Fruit fly (Drosophila melanogaster): ENCODE results near the gene CG33229.
A peak's percentile ranks its signal among the peaks of the same experiment; 100 is the strongest.

The CG33229 gene

dm6 chr3L:205723-206284 is 17.8 kb upstream of the CG33229 start, which contains the start of the genes Gk1 and CG13876 (continued):
- TF ChIP-seq unc-4 (GFP tag; IDR thresholded peaks at IDR 0.05; ENCODE audit: partially characterized antibody) (no peak; the same call in 1 of the 2 replicates), ind (GFP tag; optimal IDR thresholded peaks at IDR 0.05) (no peak), Deaf1 (tag; optimal IDR thresholded peaks at IDR 0.05) (peak; percentile 85), CG3163 (GFP tag; optimal IDR thresholded peaks at IDR 0.05) (no peak), zen (tag; optimal IDR thresholded peaks at IDR 0.05) (peak; percentile 97), hth (optimal IDR thresholded peaks at IDR 0.05) (no peak), CG1792 (GFP tag; optimal IDR thresholded peaks at IDR 0.05) (no peak), tll (GFP tag; optimal IDR thresholded peaks at IDR 0.05) (peak in 1 of 2 experiments; percentile 62), ab (GFP tag; optimal IDR thresholded peaks at IDR 0.05) (no peak), CG10321 (GFP tag; IDR thresholded peaks at IDR 0.05) (peak; percentile 65), CG8765 (GFP tag; IDR thresholded peaks at IDR 0.05) (peak; percentile 75; the same call in 1 of the 2 replicates), CG17361 (GFP tag; IDR thresholded peaks at IDR 0.05) (peak; percentile 96), Spps (tag; optimal IDR thresholded peaks at IDR 0.05) (peak; percentile 91), CG5180 (GFP tag; optimal IDR thresholded peaks at IDR 0.05) (peak; percentile 86), CG9437 (GFP tag; optimal IDR thresholded peaks at IDR 0.05) (peak; percentile 93), ewg (GFP tag; optimal IDR thresholded peaks at IDR 0.05) (peak; percentile 81), CG4282 (GFP tag; optimal IDR thresholded peaks at IDR 0.05) (no peak), ato (GFP tag; IDR thresholded peaks at IDR 0.05; ENCODE audit: partially characterized antibody) (no peak), Mrtf (GFP tag; IDR thresholded peaks at IDR 0.05) (peak; percentile 85; the same call in 2 of the 3 replicates), CG12659 (GFP tag; optimal IDR thresholded peaks at IDR 0.05) (peak; percentile 98), Atf6 (GFP tag; IDR thresholded peaks at IDR 0.05) (peak; percentile 97), NK7.1 (GFP tag; optimal IDR thresholded peaks at IDR 0.05) (no peak), Blimp-1 (GFP tag; optimal IDR thresholded peaks at IDR 0.05) (peak; percentile 93), knrl (GFP tag; IDR thresholded peaks at IDR 0.05; ENCODE audit: partially characterized antibody) (no peak; the same call in 2 of the 3 replicates), cato (GFP tag; optimal IDR thresholded peaks at IDR 0.05; ENCODE audit: borderline replicate concordance) (peak; percentile 78), trh (GFP tag; optimal IDR thresholded peaks at IDR 0.05) (peak; percentile 77), CG1603 (tag; optimal IDR thresholded peaks at IDR 0.05) (peak; percentile 76), CG17328 (GFP tag; IDR thresholded peaks at IDR 0.05) (peak; percentile 96), Nf-YA (GFP tag; IDR thresholded peaks at IDR 0.05) (peak; percentile 89), zf30C (GFP tag; optimal IDR thresholded peaks at IDR 0.05) (peak; percentile 25), pita (GFP tag; optimal IDR thresholded peaks at IDR 0.05) (no peak), CG14050 (GFP tag; IDR thresholded peaks at IDR 0.05) (peak; percentile 95), H2.0 (GFP tag; IDR thresholded peaks at IDR 0.05) (peak; percentile 93), fru (optimal IDR thresholded peaks at IDR 0.05) (no peak), ken (GFP tag; IDR thresholded peaks at IDR 0.05) (peak; percentile 91), CG11093 (GFP tag; IDR thresholded peaks at IDR 0.05) (peak; percentile 76), ac (GFP tag; optimal IDR thresholded peaks at IDR 0.05) (peak; percentile 76), Usf (GFP tag; optimal IDR thresholded peaks at IDR 0.05) (peak; percentile 78), prd (optimal IDR thresholded peaks at IDR 0.05) (no peak), prd (GFP tag; IDR thresholded peaks at IDR 0.05) (peak; percentile 93), B-H1 (GFP tag; IDR thresholded peaks at IDR 0.05) (peak; percentile 87), eve (GFP tag; optimal IDR thresholded peaks at IDR 0.05) (no peak), kay (GFP tag; optimal IDR thresholded peaks at IDR 0.05) (peak; percentile 86), TFAM (GFP tag; optimal IDR thresholded peaks at IDR 0.05) (peak; percentile 63), vvl (GFP tag; IDR thresholded peaks at IDR 0.05) (peak; percentile 98), CG31388 (GFP tag; optimal IDR thresholded peaks at IDR 0.05) (peak; percentile 59), croc (GFP tag; conservative IDR thresholded peaks at IDR 0.05) (peak; percentile 80), Hr78 (GFP tag; optimal IDR thresholded peaks at IDR 0.05) (no peak), dan (GFP tag; IDR thresholded peaks at IDR 0.05) (no peak), CG10462 (GFP tag; optimal IDR thresholded peaks at IDR 0.05) (peak; percentile 67), CG43689 (GFP tag; IDR thresholded peaks at IDR 0.05) (peak; percentile 84)

All from whole organism, embryonic.